Worm (Caenorhabditis elegans) whole organism, young adult: ENCODE data around the gene col-180.
A peak's percentile ranks its signal among the peaks of the same experiment; 100 is the strongest.

Experiments
- F10E7.11 ChIP-seq: sonication (generic microtip); optimal IDR thresholded peaks from 2 replicates; lab custom pipeline; 2017; ENCODE audit warnings: mild to moderate bottlenecking, missing genetic modification characterization, moderate library complexity, missing compliant biosample characterization
- F22D6.2 ChIP-seq: sonication (generic microtip); optimal IDR thresholded peaks from 2 replicates; lab custom pipeline; 2016; ENCODE audit warnings: mild to moderate bottlenecking, missing genetic modification characterization, missing compliant biosample characterization
- F52B5.7 ChIP-seq: sonication (generic microtip); optimal IDR thresholded peaks from 2 replicates; lab custom pipeline; 2016; ENCODE audit warnings: mild to moderate bottlenecking, missing genetic modification characterization, missing compliant biosample characterization
- F55B11.4 ChIP-seq: sonication (generic microtip); optimal IDR thresholded peaks from 2 replicates; lab custom pipeline; 2016; ENCODE audit warnings: missing compliant biosample characterization, missing genetic modification characterization, borderline replicate concordance; ENCODE audit not compliant: insufficient read depth
- T07F8.4 ChIP-seq: sonication (generic microtip); optimal IDR thresholded peaks from 2 replicates; lab custom pipeline; 2016; ENCODE audit warnings: mild to moderate bottlenecking, missing genetic modification characterization, moderate library complexity, missing compliant biosample characterization
- Y67H2A.10 ChIP-seq: fragments of 200-800 bp; sonication (Bioruptor generic); conservative IDR thresholded peaks from 2 replicates; pipeline ENCODE4 v1.3.6; 2022; ENCODE audit warnings: missing genetic modification reagents, missing genetic modification characterization, missing compliant biosample characterization
- Y79H2A.3 ChIP-seq: fragments of 200-800 bp; sonication (Bioruptor generic); conservative IDR thresholded peaks from 2 replicates; pipeline ENCODE4 v1.3.6; 2022; ENCODE audit warnings: missing genetic modification reagents, missing genetic modification characterization, missing compliant biosample characterization
- ccch-3 ChIP-seq: fragments of 200-800 bp; sonication (Bioruptor generic); optimal IDR thresholded peaks from 2 replicates; lab custom pipeline; 2018; ENCODE audit warnings: mild to moderate bottlenecking, missing genetic modification characterization, missing compliant biosample characterization
- cebp-1 ChIP-seq, 2 experiments: fragments of 200-800 bp in 1 of 2; sonication (Bioruptor generic) in 1 of 2; sonication (generic microtip) in 1 of 2; IDR thresholded peaks in 1 of 2; optimal IDR thresholded peaks in 1 of 2; 2 replicates each; pipeline versions ENCODE4 v1.3.6 to Lab custom; 2017 to 2022; ENCODE audit warnings: missing compliant biosample characterization in 2 of 2, missing genetic modification characterization in 2 of 2, mild to moderate bottlenecking in 1 of 2, missing genetic modification reagents in 1 of 2, moderate library complexity in 1 of 2
- ceh-100 ChIP-seq: fragments of 200-800 bp; sonication (Bioruptor generic); IDR thresholded peaks from 2 replicates; pipeline ENCODE4 v1.3.6; 2022; ENCODE audit warnings: missing genetic modification reagents, missing genetic modification characterization, missing compliant biosample characterization
- ceh-58 ChIP-seq: fragments of 200-800 bp; sonication (Bioruptor generic); IDR thresholded peaks from 2 replicates; pipeline ENCODE4 v1.3.6; 2022; ENCODE audit warnings: missing genetic modification characterization, missing compliant biosample characterization
- die-1 ChIP-seq: sonication (generic microtip); optimal IDR thresholded peaks from 2 replicates; lab custom pipeline; 2016; ENCODE audit warnings: missing genotype, mild to moderate bottlenecking, missing genetic modification characterization, missing compliant biosample characterization
- dox-1 ChIP-seq: fragments of 200-800 bp; sonication (Bioruptor generic); IDR thresholded peaks from 2 replicates; pipeline ENCODE4 v1.3.6; 2022; ENCODE audit warnings: missing genetic modification reagents, missing genetic modification characterization, missing compliant biosample characterization
- hlh-12 ChIP-seq: sonication (generic microtip); optimal IDR thresholded peaks from 2 replicates; lab custom pipeline; 2016; ENCODE audit warnings: missing genetic modification characterization, missing compliant biosample characterization
- hrde-1 ChIP-seq: sonication (generic microtip); optimal IDR thresholded peaks from 2 replicates; lab custom pipeline; 2016; ENCODE audit warnings: missing genetic modification characterization, mild to moderate bottlenecking, missing compliant biosample characterization, moderate library complexity, missing genotype, missing genetic modification reagents, borderline replicate concordance
- hsf-1 ChIP-seq: fragments of 200-800 bp; sonication (Bioruptor generic); IDR thresholded peaks from 2 replicates; pipeline ENCODE4 v1.3.6; 2022; ENCODE audit warnings: missing genetic modification reagents, missing genetic modification characterization, missing compliant biosample characterization
- madf-3 ChIP-seq: fragments of 200-800 bp; sonication (Bioruptor generic); IDR thresholded peaks from 2 replicates; pipeline ENCODE4 v1.3.6; 2022; ENCODE audit warnings: missing genetic modification reagents, missing genetic modification characterization, missing compliant biosample characterization
- madf-6 ChIP-seq: fragments of 200-800 bp; sonication (Bioruptor generic); IDR thresholded peaks from 2 replicates; pipeline ENCODE4 v1.3.6; 2022; ENCODE audit warnings: missing genetic modification reagents, missing genetic modification characterization, missing compliant biosample characterization
- nhr-80 ChIP-seq: sonication (generic microtip); optimal IDR thresholded peaks from 2 replicates; lab custom pipeline; 2016; ENCODE audit warnings: missing genetic modification characterization, missing compliant biosample characterization
- pbrm-1 ChIP-seq: fragments of 200-800 bp; sonication (Bioruptor generic); IDR thresholded peaks from 2 replicates; pipeline ENCODE4 v1.3.6; 2022; ENCODE audit warnings: missing genetic modification reagents, missing genetic modification characterization, missing compliant biosample characterization
- sea-2 ChIP-seq: fragments of 200-800 bp; sonication (Bioruptor generic); IDR thresholded peaks from 2 replicates; pipeline ENCODE4 v1.3.6; 2022; ENCODE audit warnings: missing genetic modification characterization, missing compliant biosample characterization
- snpc-1.3 ChIP-seq: sonication (generic microtip); optimal IDR thresholded peaks from 2 replicates; lab custom pipeline; 2017; ENCODE audit warnings: missing genetic modification characterization, mild to moderate bottlenecking, missing compliant biosample characterization, antibody characterized with exemption, moderate library complexity, missing genotype, missing genetic modification reagents; ENCODE audit not compliant: insufficient read depth
- tbp1 ChIP-seq: fragments of 200-800 bp; sonication (Bioruptor generic); optimal IDR thresholded peaks from 2 replicates; lab custom pipeline; 2018; ENCODE audit warnings: mild to moderate bottlenecking, missing genetic modification characterization, missing compliant biosample characterization
- xnd-1 ChIP-seq: sonication (generic microtip); optimal IDR thresholded peaks from 2 replicates; lab custom pipeline; 2016; ENCODE audit warnings: missing genotype, missing genetic modification reagents, missing genetic modification characterization, missing compliant biosample characterization
- ztf-3 ChIP-seq: fragments of 200-800 bp; sonication (Bioruptor generic); optimal IDR thresholded peaks from 2 replicates; lab custom pipeline; 2018; ENCODE audit warnings: mild to moderate bottlenecking, missing genetic modification characterization, missing compliant biosample characterization

Gene col-180

DNA sequence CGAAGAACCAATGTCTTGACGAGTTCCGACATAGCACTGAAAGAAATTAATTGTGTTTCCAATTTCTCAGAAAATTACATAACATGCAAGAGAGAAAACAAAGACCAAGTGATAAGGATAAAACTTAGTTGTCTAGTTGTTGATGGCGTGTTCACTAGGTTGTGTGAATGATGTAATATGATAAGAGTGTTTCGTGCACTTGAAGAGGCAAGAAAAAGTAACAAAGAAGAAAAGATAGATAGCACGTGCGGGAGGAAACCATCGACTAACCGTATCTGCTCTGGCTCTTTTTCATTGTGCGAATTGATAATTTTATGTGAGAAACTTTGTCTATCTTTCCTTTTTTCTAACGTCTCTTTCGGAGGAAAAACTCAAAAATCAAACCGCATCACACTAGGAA is 50.5 kb downstream of the col-180 start, which contains the start of gene sfxn-1.5 (continued):
- TF ChIP-seq ceh-58 (GFP tag; lab: Robert Waterston, UW) (no peak), xnd-1 (tag; lab: Kevin White, UChicago) (no peak), ztf-3 (GFP tag; lab: Kevin White, UChicago) (no peak), hrde-1 (tag; lab: Kevin White, UChicago) (no peak), nhr-80 (tag; lab: Kevin White, UChicago) (peak; percentile 94), F22D6.2 (tag; lab: Kevin White, UChicago) (no peak), ccch-3 (GFP tag; lab: Kevin White, UChicago) (no peak), hlh-12 (tag; lab: Kevin White, UChicago) (no peak), T07F8.4 (no peak), snpc-1.3 (tag; lab: Kevin White, UChicago) (no peak), F52B5.7 (tag; lab: Kevin White, UChicago) (no peak), hsf-1 (GFP tag; lab: Robert Waterston, UW) (no peak), tbp1 (GFP tag; lab: Kevin White, UChicago) (peak; percentile 7), F55B11.4 (tag; lab: Kevin White, UChicago) (no peak), cebp-1 (GFP tag; IDR thresholded peaks at IDR 0.05; lab: Robert Waterston, UW) (no peak), cebp-1 (tag; optimal IDR thresholded peaks at IDR 0.05; lab: Kevin White, UChicago) (no peak), die-1 (tag; lab: Kevin White, UChicago) (no peak), ceh-100 (GFP tag; lab: Robert Waterston, UW) (no peak), madf-3 (no peak), pbrm-1 (no peak), madf-6 (GFP tag; lab: Robert Waterston, UW) (no peak), Y67H2A.10 (GFP tag; lab: Robert Waterston, UW) (no peak), sea-2 (GFP tag; lab: Robert Waterston, UW) (no peak), F10E7.11 (tag; lab: Kevin White, UChicago) (no peak), dox-1 (GFP tag; lab: Robert Waterston, UW) (peak; percentile 35; the same call in 1 of the 2 replicates), Y79H2A.3 (no peak)
